Worm (Caenorhabditis elegans) whole organism, L2 larva: ENCODE measurements around the gene dap-3.

Source experiments
- Y55F3AM.14 ChIP-seq: fragments of 200-800 bp; sonication (Bioruptor generic); optimal IDR thresholded peaks from 2 replicates; lab custom pipeline; 2018; ENCODE audit warnings: mild to moderate bottlenecking, missing genetic modification characterization, missing compliant biosample characterization
- ceh-16 ChIP-seq: fragments of 150-350 bp; optimal IDR thresholded peaks from 2 replicates; lab custom pipeline; 2014; ENCODE audit warnings: missing biosample characterization, missing genetic modification characterization
- elt-1 ChIP-seq: fragments of 150-350 bp; optimal IDR thresholded peaks from 2 replicates; lab custom pipeline; 2014; ENCODE audit warnings: missing biosample characterization, missing genetic modification characterization
- fos-1 ChIP-seq: fragments of 150-350 bp; optimal IDR thresholded peaks from 2 replicates; lab custom pipeline; 2014; ENCODE audit warnings: missing biosample characterization, missing genetic modification characterization
- nhr-12 ChIP-seq: fragments of 150-350 bp; optimal IDR thresholded peaks from 2 replicates; lab custom pipeline; 2014; ENCODE audit warnings: missing biosample characterization, missing genetic modification characterization
- sma-3 ChIP-seq: sonication (generic microtip); optimal IDR thresholded peaks from 2 replicates; lab custom pipeline; 2016; ENCODE audit warnings: missing genetic modification reagents, missing genetic modification characterization, missing compliant biosample characterization
- sma-9 ChIP-seq, 2 experiments: fragments of 150-350 bp in 1 of 2; sonication (generic microtip) in 1 of 2; optimal IDR thresholded peaks; 2 replicates each; lab custom pipeline; 2014 to 2016; ENCODE audit warnings: missing genetic modification characterization in 2 of 2, mild to moderate bottlenecking in 1 of 2, missing biosample characterization in 1 of 2, missing compliant biosample characterization in 1 of 2, missing genetic modification reagents in 1 of 2, moderate library complexity in 1 of 2
- zag-1 ChIP-seq: fragments of 150-350 bp; optimal IDR thresholded peaks from 2 replicates; lab custom pipeline; 2014; ENCODE audit warnings: missing biosample characterization, missing genetic modification characterization

The dap-3 gene

DNA sequence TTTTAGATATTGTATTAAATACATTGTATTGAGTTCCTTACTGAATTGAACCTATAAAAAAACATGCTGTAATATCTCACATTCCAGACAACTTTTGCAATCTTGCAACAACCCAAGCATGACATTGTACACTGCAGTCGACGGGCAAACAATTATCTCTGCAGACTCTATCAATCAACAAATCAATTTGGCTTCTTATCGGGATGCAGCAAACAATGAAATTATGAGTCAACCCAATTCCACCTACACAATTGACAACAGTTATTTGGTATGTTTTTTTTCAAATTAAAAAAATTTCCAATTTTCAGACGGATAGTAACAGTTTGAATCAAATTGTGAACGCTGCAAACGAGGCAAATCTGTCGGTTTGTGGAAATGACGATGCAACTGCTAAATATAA lies 50.0 kb downstream of the dap-3 start:
- no peak for TF ChIP-seq Y55F3AM.14 (GFP tag; lab: Kevin White, UChicago)
- no peak for TF ChIP-seq elt-1 (tag; lab: Kevin White, UChicago)
- no peak for TF ChIP-seq sma-3 (GFP tag; lab: Kevin White, UChicago)
- peak; percentile 55 for TF ChIP-seq fos-1 (tag; lab: Kevin White, UChicago)
- no peak for TF ChIP-seq sma-9 (GFP tag; optimal IDR thresholded peaks at IDR 0.05; lab: Kevin White, UChicago)
- TF ChIP-seq sma-9 (tag; optimal IDR thresholded peaks at IDR 0.05; lab: Kevin White, UChicago): no peak
- no peak for TF ChIP-seq nhr-12 (tag; lab: Kevin White, UChicago)
- TF ChIP-seq ceh-16 (tag; lab: Kevin White, UChicago): no peak
- TF ChIP-seq zag-1 (tag; lab: Kevin White, UChicago): no peak
